Fruit fly (Drosophila melanogaster) whole organism, embryonic: ENCODE results near the gene CG9986.

Source experiments
- Adf1 ChIP-seq: fragments of 200-800 bp; sonication (Bioruptor generic); IDR thresholded peaks from 2 replicates; pipeline ENCODE4 v1.3.6; 2022; ENCODE audit warnings: missing biosample characterization, missing genetic modification characterization
- Atf-2 ChIP-seq: fragments of 200-800 bp; sonication (Bioruptor generic); optimal IDR thresholded peaks from 2 replicates; lab custom pipeline; 2016; ENCODE audit warnings: missing biosample characterization, missing genetic modification characterization
- Atf3 ChIP-seq: fragments of 200-800 bp; sonication (Bioruptor generic); optimal IDR thresholded peaks from 3 replicates; lab custom pipeline; 2016; ENCODE audit warnings: missing biosample characterization, missing genetic modification characterization
- Bdp1 ChIP-seq: fragments of 200-800 bp; sonication (Bioruptor generic); optimal IDR thresholded peaks from 3 replicates; lab custom pipeline; 2016; ENCODE audit warnings: missing biosample characterization, missing genetic modification characterization
- CG10274 ChIP-seq: fragments of 200-800 bp; sonication (Bioruptor generic); optimal IDR thresholded peaks from 3 replicates; lab custom pipeline; 2017; ENCODE audit warnings: missing biosample characterization, mild to moderate bottlenecking, missing genetic modification characterization
- CG10543 ChIP-seq: fragments of 200-800 bp; sonication (Bioruptor generic); optimal IDR thresholded peaks from 3 replicates; lab custom pipeline; 2017; ENCODE audit warnings: missing biosample characterization, mild to moderate bottlenecking, missing genetic modification characterization, moderate library complexity
- CG1602 ChIP-seq: fragments of 200-800 bp; sonication (Bioruptor generic); optimal IDR thresholded peaks from 3 replicates; lab custom pipeline; 2016; ENCODE audit warnings: missing biosample characterization, missing genetic modification characterization
- CG2202 ChIP-seq: fragments of 200-800 bp; sonication (Bioruptor generic); optimal IDR thresholded peaks from 2 replicates; lab custom pipeline; 2018; ENCODE audit warnings: missing biosample characterization, mild to moderate bottlenecking, missing genetic modification characterization
- CG30020 ChIP-seq: fragments of 200-800 bp; optimal IDR thresholded peaks from 2 replicates; lab custom pipeline; 2019; ENCODE audit warnings: missing biosample characterization, mild to moderate bottlenecking, missing genetic modification characterization, moderate library complexity
- CG31224 ChIP-seq: fragments of 200-800 bp; sonication (Bioruptor generic); IDR thresholded peaks from 2 replicates; pipeline ENCODE4 v1.3.6; 2022; ENCODE audit warnings: missing biosample characterization, missing genetic modification characterization
- CG3281 ChIP-seq: fragments of 200-800 bp; sonication (Bioruptor generic); optimal IDR thresholded peaks from 3 replicates; lab custom pipeline; 2017; ENCODE audit warnings: missing biosample characterization, mild to moderate bottlenecking, missing genetic modification characterization
- CG3407 ChIP-seq: fragments of 200-800 bp; sonication (Bioruptor generic); optimal IDR thresholded peaks from 2 replicates; lab custom pipeline; 2018; ENCODE audit warnings: missing biosample characterization, mild to moderate bottlenecking, missing genetic modification characterization
- CG3726 ChIP-seq: fragments of 200-800 bp; sonication (Bioruptor generic); IDR thresholded peaks from 3 replicates; pipeline ENCODE4, ENCODE4 v1.3.6; 2022; ENCODE audit warnings: missing biosample characterization, missing genetic modification characterization
- CG5180 ChIP-seq: fragments of 200-800 bp; sonication (Bioruptor generic); optimal IDR thresholded peaks from 3 replicates; lab custom pipeline; 2017; ENCODE audit warnings: missing biosample characterization, missing genetic modification characterization, mild to moderate bottlenecking, moderate library complexity, missing genetic modification reagents
- CG5953 ChIP-seq: fragments of 200-800 bp; sonication (Bioruptor generic); IDR thresholded peaks from 2 replicates; pipeline ENCODE4 v1.3.6; 2022; ENCODE audit warnings: missing biosample characterization, missing genetic modification characterization
- CG6175 ChIP-seq: fragments of 200-800 bp; sonication (Bioruptor generic); IDR thresholded peaks from 3 replicates; pipeline ENCODE4 v1.3.6; 2022; ENCODE audit warnings: missing biosample characterization, missing genetic modification characterization
- CG6813 ChIP-seq: fragments of 200-800 bp; sonication (Bioruptor generic); optimal IDR thresholded peaks from 2 replicates; lab custom pipeline; 2017; ENCODE audit warnings: missing biosample characterization, missing genetic modification characterization, mild to moderate bottlenecking, moderate library complexity, missing genetic modification reagents
- CG7745 ChIP-seq: fragments of 200-800 bp; sonication (Bioruptor generic); optimal IDR thresholded peaks from 2 replicates; lab custom pipeline; 2018; ENCODE audit warnings: missing biosample characterization, mild to moderate bottlenecking, missing genetic modification characterization, moderate library complexity
- CG7963 ChIP-seq: fragments of 200-800 bp; sonication (Bioruptor generic); IDR thresholded peaks from 3 replicates; pipeline ENCODE4 v1.3.6; 2022; ENCODE audit warnings: missing biosample characterization, missing genetic modification characterization; ENCODE audit not compliant: partially characterized antibody
- CG9797 ChIP-seq: fragments of 200-800 bp; sonication (Bioruptor generic); optimal IDR thresholded peaks from 3 replicates; lab custom pipeline; 2018; ENCODE audit warnings: missing biosample characterization, mild to moderate bottlenecking, missing genetic modification characterization
- Doc3 ChIP-seq: fragments of 200-800 bp; sonication (Bioruptor generic); IDR thresholded peaks from 3 replicates; pipeline ENCODE4 v1.3.6; 2022; ENCODE audit warnings: missing biosample characterization, missing genetic modification characterization; ENCODE audit not compliant: partially characterized antibody
- H2.0 ChIP-seq: fragments of 200-800 bp; sonication (Bioruptor generic); IDR thresholded peaks from 2 replicates; pipeline ENCODE4 v1.3.6; 2022; ENCODE audit warnings: missing biosample characterization, missing genetic modification characterization
- Hand ChIP-seq: fragments of 200-800 bp; sonication (Bioruptor generic); optimal IDR thresholded peaks from 2 replicates; lab custom pipeline; 2017; ENCODE audit warnings: mild to moderate bottlenecking, missing biosample characterization, missing genetic modification reagents, missing genetic modification characterization
- HmgZ ChIP-seq: fragments of 200-800 bp; sonication (Bioruptor generic); optimal IDR thresholded peaks from 2 replicates; lab custom pipeline; 2018; ENCODE audit warnings: missing biosample characterization, mild to moderate bottlenecking, missing genetic modification characterization
- Hmx ChIP-seq: fragments of 200-800 bp; sonication (Bioruptor generic); optimal IDR thresholded peaks from 2 replicates; lab custom pipeline; 2016; ENCODE audit warnings: missing biosample characterization, missing genetic modification characterization
- Hr51 ChIP-seq, 2 experiments: fragments of 200-800 bp; sonication (Bioruptor generic); optimal IDR thresholded peaks; 2 replicates in 1 of 2; 3 replicates in 1 of 2; lab custom pipeline; 2016 to 2018; ENCODE audit warnings: missing biosample characterization in 2 of 2, missing genetic modification characterization in 2 of 2, mild to moderate bottlenecking in 1 of 2, moderate library complexity in 1 of 2
- MESR4 ChIP-seq: fragments of 200-800 bp; sonication (Bioruptor generic); optimal IDR thresholded peaks from 2 replicates; lab custom pipeline; 2018; ENCODE audit warnings: missing biosample characterization, mild to moderate bottlenecking, missing genetic modification characterization, moderate library complexity
- Opbp ChIP-seq: fragments of 200-800 bp; sonication (Bioruptor generic); IDR thresholded peaks from 3 replicates; pipeline ENCODE4 v1.3.6; 2022; ENCODE audit warnings: missing biosample characterization, missing genetic modification characterization; ENCODE audit not compliant: partially characterized antibody
- Optix ChIP-seq: fragments of 200-800 bp; sonication (Bioruptor generic); IDR thresholded peaks from 3 replicates; pipeline ENCODE4 v1.3.6; 2022; ENCODE audit warnings: missing biosample characterization, missing genetic modification characterization
- Rfx ChIP-seq: fragments of 200-800 bp; sonication (Bioruptor generic); IDR thresholded peaks from 2 replicates; pipeline ENCODE4 v1.3.6; 2022; ENCODE audit warnings: missing biosample characterization, missing genetic modification characterization
- Taf1 ChIP-seq: fragments of 200-800 bp; sonication (Bioruptor generic); IDR thresholded peaks from 2 replicates; pipeline ENCODE4 v1.3.6; 2022; ENCODE audit warnings: missing biosample characterization, missing genetic modification characterization
- Usf ChIP-seq: fragments of 200-800 bp; sonication (Bioruptor generic); optimal IDR thresholded peaks from 2 replicates; lab custom pipeline; 2017; ENCODE audit warnings: missing genotype, missing biosample characterization, missing genetic modification characterization
- bbx ChIP-seq: fragments of 200-800 bp; sonication (Bioruptor generic); IDR thresholded peaks from 2 replicates; pipeline ENCODE4 v1.3.6; 2022; ENCODE audit warnings: missing biosample characterization, missing genetic modification characterization; ENCODE audit not compliant: partially characterized antibody
- bcd ChIP-seq: fragments of 200-800 bp; sonication (Bioruptor generic); optimal IDR thresholded peaks from 2 replicates; lab custom pipeline; 2017; ENCODE audit warnings: missing biosample characterization, mild to moderate bottlenecking, missing genetic modification characterization
- chinmo ChIP-seq: fragments of 200-800 bp; sonication (Bioruptor generic); IDR thresholded peaks from 4 replicates; pipeline ENCODE4 v1.3.6; 2022; ENCODE audit warnings: missing biosample characterization, missing genetic modification characterization; ENCODE audit not compliant: partially characterized antibody
- croc ChIP-seq: fragments of 200-800 bp; sonication (Bioruptor generic); conservative IDR thresholded peaks from 3 replicates; pipeline ENCODE4 v1.3.6; 2022; ENCODE audit warnings: missing biosample characterization, missing genetic modification characterization
- dm ChIP-seq: fragments of 200-800 bp; sonication (Bioruptor generic); optimal IDR thresholded peaks from 3 replicates; lab custom pipeline; 2016; ENCODE audit warnings: missing biosample characterization, missing genetic modification characterization
- esg ChIP-seq: fragments of 200-800 bp; sonication (Bioruptor generic); conservative IDR thresholded peaks from 2 replicates; pipeline ENCODE4 v1.3.6; 2022; ENCODE audit warnings: missing biosample characterization, missing genetic modification characterization
- gcm ChIP-seq: fragments of 200-800 bp; sonication (Bioruptor generic); optimal IDR thresholded peaks from 2 replicates; lab custom pipeline; 2019; ENCODE audit warnings: missing biosample characterization, mild to moderate bottlenecking, missing genetic modification characterization, moderate library complexity
- ham ChIP-seq: fragments of 200-800 bp; sonication (Bioruptor generic); IDR thresholded peaks from 2 replicates; pipeline ENCODE4 v1.3.6; 2022; ENCODE audit warnings: missing biosample characterization, missing genetic modification characterization
- knrl ChIP-seq: fragments of 200-800 bp; sonication (Bioruptor generic); IDR thresholded peaks from 3 replicates; pipeline ENCODE4 v1.3.6; 2022; ENCODE audit warnings: missing biosample characterization, missing genetic modification characterization; ENCODE audit not compliant: partially characterized antibody
- nerfin-2 ChIP-seq: fragments of 200-800 bp; sonication (Bioruptor generic); IDR thresholded peaks from 2 replicates; pipeline ENCODE4 v1.3.6; 2022; ENCODE audit warnings: missing biosample characterization, missing genetic modification characterization; ENCODE audit not compliant: partially characterized antibody
- pb ChIP-seq: fragments of 200-800 bp; sonication (Bioruptor generic); optimal IDR thresholded peaks from 3 replicates; lab custom pipeline; 2016; ENCODE audit warnings: missing biosample characterization, missing genetic modification characterization
- pita ChIP-seq: fragments of 200-800 bp; sonication (Bioruptor generic); optimal IDR thresholded peaks from 2 replicates; lab custom pipeline; 2017; ENCODE audit warnings: missing biosample characterization, mild to moderate bottlenecking, missing genetic modification characterization
- pros ChIP-seq: fragments of 200-800 bp; sonication (Bioruptor generic); optimal IDR thresholded peaks from 3 replicates; lab custom pipeline; 2019; ENCODE audit warnings: missing biosample characterization, mild to moderate bottlenecking, missing genetic modification characterization, moderate library complexity
- pzg ChIP-seq: fragments of 200-800 bp; sonication (Bioruptor generic); optimal IDR thresholded peaks from 3 replicates; lab custom pipeline; 2018; ENCODE audit warnings: missing biosample characterization, mild to moderate bottlenecking, missing genetic modification characterization, moderate library complexity
- slou ChIP-seq: fragments of 200-800 bp; sonication (Bioruptor generic); optimal IDR thresholded peaks from 3 replicates; lab custom pipeline; 2016; ENCODE audit warnings: missing biosample characterization, missing genetic modification characterization
- tio ChIP-seq: fragments of 200-800 bp; sonication (Bioruptor generic); optimal IDR thresholded peaks from 2 replicates; lab custom pipeline; 2017; ENCODE audit warnings: missing biosample characterization, missing genetic modification characterization, inconsistent platforms
- wor ChIP-seq: fragments of 200-800 bp; sonication (Bioruptor generic); IDR thresholded peaks from 2 replicates; pipeline ENCODE4 v1.3.6; 2022; ENCODE audit warnings: missing biosample characterization, missing genetic modification characterization
- z ChIP-seq: fragments of 200-800 bp; sonication (Bioruptor generic); IDR thresholded peaks from 3 replicates; pipeline ENCODE4 v1.3.6; 2022; ENCODE audit warnings: missing biosample characterization, missing genetic modification characterization
- zf30C ChIP-seq: fragments of 200-800 bp; sonication (Bioruptor generic); optimal IDR thresholded peaks from 3 replicates; lab custom pipeline; 2018; ENCODE audit warnings: missing biosample characterization, mild to moderate bottlenecking, missing genetic modification characterization

The CG9986 gene

dm6 chr3R:28605835-28606234 lies at the start of gene CG9986 (continued):
- no peak for TF ChIP-seq tio (GFP tag; lab: Kevin White, UChicago)
- TF ChIP-seq knrl (GFP tag; lab: Robert Waterston, UW) = peak; percentile 41; the same call in 1 of the 3 replicates
- TF ChIP-seq Opbp (GFP tag; lab: Robert Waterston, UW) = peak; percentile 51; the same call in 2 of the 3 replicates
- no peak for TF ChIP-seq Bdp1 (GFP tag; lab: Kevin White, UChicago)
- TF ChIP-seq bbx (GFP tag; lab: Robert Waterston, UW) = no peak
- TF ChIP-seq CG2202 = no peak
- no peak for TF ChIP-seq pros
- no peak for TF ChIP-seq nerfin-2
- TF ChIP-seq CG10543 (GFP tag; lab: Kevin White, UChicago) = no peak
- no peak for TF ChIP-seq dm (GFP tag; lab: Kevin White, UChicago)
- TF ChIP-seq CG10274 (GFP tag; lab: Kevin White, UChicago) = no peak
- peak; percentile 13 for TF ChIP-seq HmgZ (tag; lab: Kevin White, UChicago)
- TF ChIP-seq CG6813 (GFP tag; lab: Kevin White, UChicago) = no peak
- no peak for TF ChIP-seq esg (GFP tag; lab: Robert Waterston, UW)
- TF ChIP-seq Usf (GFP tag; lab: Kevin White, UChicago) = no peak
- no peak for TF ChIP-seq CG30020 (tag; lab: Kevin White, UChicago)
- TF ChIP-seq Hr51 (GFP tag; optimal IDR thresholded peaks at IDR 0.05; lab: Kevin White, UChicago) = no peak
- peak; percentile 26 for TF ChIP-seq MESR4 (GFP tag; lab: Kevin White, UChicago)
- no peak for TF ChIP-seq z (GFP tag; lab: Robert Waterston, UW)
- no peak for TF ChIP-seq CG31224
- TF ChIP-seq Hmx (GFP tag; lab: Kevin White, UChicago) = no peak
- TF ChIP-seq CG9797 (GFP tag; lab: Kevin White, UChicago) = peak; percentile 55
- no peak for TF ChIP-seq gcm (GFP tag; lab: Kevin White, UChicago)
- TF ChIP-seq CG5180 (GFP tag; lab: Kevin White, UChicago) = no peak
- no peak for TF ChIP-seq CG3726 (GFP tag; lab: Robert Waterston, UW)
- no peak for TF ChIP-seq CG3407 (GFP tag; lab: Kevin White, UChicago)
- TF ChIP-seq CG7963 = no peak
- no peak for TF ChIP-seq Adf1 (GFP tag; lab: Robert Waterston, UW)
- TF ChIP-seq CG6175 (GFP tag; lab: Robert Waterston, UW) = no peak
- peak; percentile 65 for TF ChIP-seq pzg (GFP tag; lab: Kevin White, UChicago)
- TF ChIP-seq bcd (GFP tag; lab: Kevin White, UChicago) = no peak
- no peak for TF ChIP-seq H2.0 (GFP tag; lab: Robert Waterston, UW)
- TF ChIP-seq CG7745 = no peak
- no peak for TF ChIP-seq pb (GFP tag; lab: Kevin White, UChicago)
- TF ChIP-seq Taf1 (GFP tag; lab: Robert Waterston, UW) = no peak
- TF ChIP-seq Optix (GFP tag; lab: Robert Waterston, UW) = no peak
- no peak for TF ChIP-seq Doc3 (GFP tag; lab: Robert Waterston, UW)
- TF ChIP-seq CG1602 (GFP tag; lab: Kevin White, UChicago) = no peak
- TF ChIP-seq Hand (GFP tag; lab: Kevin White, UChicago) = no peak
- no peak for TF ChIP-seq Atf-2 (GFP tag; lab: Kevin White, UChicago)
- peak; percentile 88 for TF ChIP-seq zf30C (GFP tag; lab: Kevin White, UChicago)
- TF ChIP-seq Rfx = no peak
- no peak for TF ChIP-seq slou (GFP tag; lab: Kevin White, UChicago)
- TF ChIP-seq ham (GFP tag; lab: Robert Waterston, UW) = no peak
- TF ChIP-seq wor (GFP tag; lab: Robert Waterston, UW) = no peak
- TF ChIP-seq croc (GFP tag; lab: Robert Waterston, UW) = no peak
- TF ChIP-seq pita (GFP tag; lab: Kevin White, UChicago) = peak; percentile 59
- 0 out of 4 replicates have a peak, but pooled peaks have one; percentile 34 for TF ChIP-seq chinmo (GFP tag; lab: Robert Waterston, UW)
- TF ChIP-seq CG3281 = no peak
- TF ChIP-seq Atf3 = no peak
- TF ChIP-seq CG5953 (GFP tag; lab: Robert Waterston, UW) = no peak
